Worm (Caenorhabditis elegans) whole organism, L2 larva: ENCODE results near the gene C44B12.3.

Experiments
- aly-2 ChIP-seq: fragments of 150-350 bp; optimal IDR thresholded peaks from 2 replicates; lab custom pipeline; 2014; ENCODE audit warnings: missing biosample characterization, missing genetic modification characterization
- elt-1 ChIP-seq: fragments of 150-350 bp; optimal IDR thresholded peaks from 2 replicates; lab custom pipeline; 2014; ENCODE audit warnings: missing biosample characterization, missing genetic modification characterization
- fos-1 ChIP-seq: fragments of 150-350 bp; optimal IDR thresholded peaks from 2 replicates; lab custom pipeline; 2014; ENCODE audit warnings: missing biosample characterization, missing genetic modification characterization
- lin-13 ChIP-seq: fragments of 150-350 bp; optimal IDR thresholded peaks from 2 replicates; lab custom pipeline; 2014; ENCODE audit warnings: missing biosample characterization, missing genetic modification reagents, missing genetic modification characterization
- mdl-1 ChIP-seq, 2 experiments: fragments of 150-350 bp in 1 of 2; sonication (generic microtip) in 1 of 2; optimal IDR thresholded peaks; 2 replicates each; lab custom pipeline; 2017; ENCODE audit warnings: missing biosample characterization in 2 of 2, missing genetic modification characterization in 2 of 2
- unc-62 ChIP-seq: fragments of 150-350 bp; optimal IDR thresholded peaks from 2 replicates; lab custom pipeline; 2014; ENCODE audit warnings: missing biosample characterization, missing genetic modification reagents, missing genetic modification characterization

DNA sequence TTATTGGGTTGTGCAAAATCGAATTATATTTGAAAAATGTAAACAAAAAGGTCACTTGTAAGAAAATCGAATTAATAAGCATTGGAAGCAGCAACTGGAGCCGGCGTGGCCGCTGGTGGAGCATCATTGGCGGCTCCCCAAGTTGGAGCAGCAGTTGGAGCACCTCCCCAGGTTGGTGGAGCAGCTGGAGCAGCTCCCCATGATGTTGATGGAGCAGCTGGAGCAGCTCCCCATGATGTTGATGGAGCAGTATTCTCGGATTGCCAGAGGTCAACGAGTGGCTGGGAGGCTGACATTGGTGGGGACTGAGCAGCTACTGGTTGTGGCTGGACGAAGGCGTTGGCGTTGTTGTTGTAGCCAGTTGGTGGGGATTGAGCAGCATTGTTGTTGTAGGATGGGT lies 16.9 kb downstream of the C44B12.3 start:
- no peak for TF ChIP-seq lin-13 (GFP tag; lab: Kevin White, UChicago)
- TF ChIP-seq unc-62 (GFP tag; lab: Kevin White, UChicago), result no peak
- no peak for TF ChIP-seq mdl-1 (tag; optimal IDR thresholded peaks at IDR 0.05; lab: Kevin White, UChicago)
- no peak for TF ChIP-seq elt-1 (tag; lab: Kevin White, UChicago)
- TF ChIP-seq fos-1 (tag; lab: Kevin White, UChicago), result no peak
- no peak for TF ChIP-seq aly-2 (tag; lab: Kevin White, UChicago)
